Fruit fly (Drosophila melanogaster): ENCODE measurements around the gene nom.

The nom gene

DNA sequence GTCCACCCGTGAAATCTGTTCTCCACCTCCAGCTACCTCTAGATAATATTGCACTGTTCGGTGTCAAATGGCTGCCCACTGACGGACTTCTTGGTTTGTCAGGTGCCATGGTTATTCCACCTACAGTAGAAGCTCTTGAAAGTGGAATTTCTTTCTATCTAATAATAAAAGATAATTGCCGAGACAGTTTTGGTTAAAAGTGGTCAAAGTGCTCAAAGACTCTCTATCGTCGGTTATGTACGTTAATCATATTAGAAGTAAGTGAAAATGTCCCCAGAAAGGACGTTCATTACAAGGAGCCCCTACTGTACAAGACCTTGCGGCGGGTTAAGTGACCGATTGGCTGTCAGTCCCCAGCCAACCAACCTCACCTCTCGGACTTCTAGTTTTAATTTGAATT is 21.2 kb downstream of the nom start (continued):
- TF ChIP-seq CG9932 (GFP tag; IDR thresholded peaks at IDR 0.05), result peak; percentile 39; the same call in 1 of the 2 replicates
- TF ChIP-seq insv (GFP tag; optimal IDR thresholded peaks at IDR 0.05), result no peak
- peak in 1 of 2 experiments; percentile 57 for TF ChIP-seq bsh (GFP tag; optimal IDR thresholded peaks at IDR 0.05)
- TF ChIP-seq CG2129 (GFP tag; IDR thresholded peaks at IDR 0.05; ENCODE audit: partially characterized antibody), result no peak
- TF ChIP-seq CG10979 (tag; optimal IDR thresholded peaks at IDR 0.05), result no peak
- peak; percentile 27 for TF ChIP-seq Hr3 (GFP tag; optimal IDR thresholded peaks at IDR 0.05)
- TF ChIP-seq CG12071 (GFP tag; optimal IDR thresholded peaks at IDR 0.05), result no peak
- 0 out of 3 replicates have a peak, but pooled peaks have one; percentile 21 for TF ChIP-seq H15 (GFP tag; IDR thresholded peaks at IDR 0.05)
- peak; percentile 61 for TF ChIP-seq ranshi (GFP tag; IDR thresholded peaks at IDR 0.05)
- TF ChIP-seq odd (GFP tag; optimal IDR thresholded peaks at IDR 0.05), result peak; percentile 14
- peak; percentile 43 for TF ChIP-seq CG16815 (GFP tag; optimal IDR thresholded peaks at IDR 0.05)
- no peak for TF ChIP-seq Hr39 (optimal IDR thresholded peaks at IDR 0.05)
- peak; percentile 29 for TF ChIP-seq CG9817 (tag; optimal IDR thresholded peaks at IDR 0.05)
- no peak for TF ChIP-seq CG13894 (tag; optimal IDR thresholded peaks at IDR 0.05)
- no peak for TF ChIP-seq CG8765 (GFP tag; IDR thresholded peaks at IDR 0.05)
- no peak for TF ChIP-seq gt (GFP tag; IDR thresholded peaks at IDR 0.05)
- no peak for TF ChIP-seq wek (GFP tag; optimal IDR thresholded peaks at IDR 0.05)
- TF ChIP-seq Meics (GFP tag; optimal IDR thresholded peaks at IDR 0.05), result peak; percentile 35
- no peak for TF ChIP-seq pita (GFP tag; optimal IDR thresholded peaks at IDR 0.05)
- no peak for TF ChIP-seq pzg (GFP tag; optimal IDR thresholded peaks at IDR 0.05)
- TF ChIP-seq Chrac-16 (GFP tag; optimal IDR thresholded peaks at IDR 0.05), result peak; percentile 28
- TF ChIP-seq ash1 (GFP tag; optimal IDR thresholded peaks at IDR 0.05), result no peak
- no peak for TF ChIP-seq sens (GFP tag)
- 0 out of 2 replicates have a peak, but pooled peaks have one; percentile 62 for TF ChIP-seq Awh (GFP tag; IDR thresholded peaks at IDR 0.05)
- no peak for TF ChIP-seq ERR (GFP tag; optimal IDR thresholded peaks at IDR 0.05)
- no peak for TF ChIP-seq en (GFP tag; optimal IDR thresholded peaks at IDR 0.05)
- no peak for TF ChIP-seq pan (optimal IDR thresholded peaks at IDR 0.05)
- peak in 1 of 2 experiments; percentile 48 for TF ChIP-seq pan (GFP tag; optimal IDR thresholded peaks at IDR 0.05 in 1 of 2, IDR thresholded peaks at IDR 0.05 in 1 of 2)
- no peak for TF ChIP-seq nerfin-1 (tag; optimal IDR thresholded peaks at IDR 0.05)
- no peak for TF ChIP-seq amos (GFP tag; IDR thresholded peaks at IDR 0.05; ENCODE audit: partially characterized antibody)
- no peak for TF ChIP-seq CG17802 (tag; optimal IDR thresholded peaks at IDR 0.05)
- TF ChIP-seq Dbx (GFP tag; IDR thresholded peaks at IDR 0.05), result no peak
- TF ChIP-seq Abd-B (GFP tag; optimal IDR thresholded peaks at IDR 0.05), result peak; percentile 8
- TF ChIP-seq CG2116 (GFP tag; optimal IDR thresholded peaks at IDR 0.05), result no peak
- peak; percentile 44 for TF ChIP-seq CG30403 (GFP tag; optimal IDR thresholded peaks at IDR 0.05)
- no peak for TF ChIP-seq MBD-R2 (GFP tag; IDR thresholded peaks at IDR 0.05)
- TF ChIP-seq HmgD (GFP tag; optimal IDR thresholded peaks at IDR 0.05), result no peak
- TF ChIP-seq jumu (GFP tag; optimal IDR thresholded peaks at IDR 0.05), result peak; percentile 53
- no peak for TF ChIP-seq CG12942 (GFP tag; optimal IDR thresholded peaks at IDR 0.05)
- peak; percentile 45 for TF ChIP-seq CG4820 (GFP tag; optimal IDR thresholded peaks at IDR 0.05)
- peak; percentile 35 for TF ChIP-seq Mad (GFP tag; optimal IDR thresholded peaks at IDR 0.05)
- TF ChIP-seq CG15696 (tag; optimal IDR thresholded peaks at IDR 0.05), result no peak
- TF ChIP-seq CG11247 (GFP tag; IDR thresholded peaks at IDR 0.05), result peak; percentile 41; the same call in 1 of the 2 replicates
- TF ChIP-seq CG32772 (GFP tag; IDR thresholded peaks at IDR 0.05), result 0 out of 2 replicates have a peak, but pooled peaks have one; percentile 44
- no peak for TF ChIP-seq CHES-1-like (GFP tag; optimal IDR thresholded peaks at IDR 0.05)
- no peak for TF ChIP-seq cas (GFP tag; IDR thresholded peaks at IDR 0.05)
- no peak for TF ChIP-seq CG9727 (GFP tag; optimal IDR thresholded peaks at IDR 0.05)
- TF ChIP-seq Atf-2 (GFP tag; optimal IDR thresholded peaks at IDR 0.05), result peak; percentile 29
- 0 out of 2 replicates have a peak, but pooled peaks have one; percentile 20 for TF ChIP-seq wdn (GFP tag; IDR thresholded peaks at IDR 0.05)
- TF ChIP-seq Nf-YA (GFP tag; IDR thresholded peaks at IDR 0.05), result no peak
- TF ChIP-seq chif (GFP tag; optimal IDR thresholded peaks at IDR 0.05), result peak in 1 of 2 experiments; percentile 45

All from whole organism, embryonic.